Worm (Caenorhabditis elegans) whole organism, mixed stage, embryonic: ENCODE measurements around the gene sru-38.

ENCODE experiments used
- M03D4.4 ChIP-seq: sonication (generic microtip); optimal IDR thresholded peaks from 2 replicates; lab custom pipeline; 2017; ENCODE audit warnings: mild to moderate bottlenecking, missing genetic modification characterization, missing compliant biosample characterization
- bed-3 ChIP-seq: fragments of 200-800 bp; sonication (Bioruptor generic); optimal IDR thresholded peaks from 3 replicates; lab custom pipeline; 2018; ENCODE audit warnings: mild to moderate bottlenecking, missing genetic modification characterization, moderate library complexity, missing compliant biosample characterization
- blmp-1 ChIP-seq: fragments of 150-350 bp; optimal IDR thresholded peaks from 2 replicates; lab custom pipeline; 2014; ENCODE audit warnings: missing biosample characterization, missing genetic modification characterization
- ceh-39 ChIP-seq: fragments of 150-350 bp; optimal IDR thresholded peaks from 2 replicates; lab custom pipeline; 2014; ENCODE audit warnings: missing biosample characterization, missing genetic modification characterization
- ceh-43 ChIP-seq: fragments of 200-800 bp; sonication (Bioruptor generic); optimal IDR thresholded peaks from 2 replicates; lab custom pipeline; 2018; ENCODE audit warnings: mild to moderate bottlenecking, missing genetic modification characterization, moderate library complexity, missing compliant biosample characterization
- ceh-83 ChIP-seq: fragments of 200-800 bp; sonication (Bioruptor generic); optimal IDR thresholded peaks from 2 replicates; lab custom pipeline; 2018; ENCODE audit warnings: mild to moderate bottlenecking, missing genetic modification characterization, missing compliant biosample characterization
- ces-1 ChIP-seq: fragments of 150-350 bp; optimal IDR thresholded peaks from 2 replicates; lab custom pipeline; 2014; ENCODE audit warnings: missing biosample characterization, missing genetic modification reagents, missing genetic modification characterization
- cnd-1 ChIP-seq: fragments of 200-800 bp; sonication (Bioruptor generic); optimal IDR thresholded peaks from 2 replicates; lab custom pipeline; 2018; ENCODE audit warnings: mild to moderate bottlenecking, missing genetic modification characterization, missing compliant biosample characterization
- drap-1 ChIP-seq: fragments of 200-800 bp; sonication (Bioruptor generic); optimal IDR thresholded peaks from 3 replicates; lab custom pipeline; 2018; ENCODE audit warnings: mild to moderate bottlenecking, missing genetic modification characterization, missing compliant biosample characterization
- elt-1 ChIP-seq: sonication (generic microtip); optimal IDR thresholded peaks from 2 replicates; lab custom pipeline; 2017; ENCODE audit warnings: missing genetic modification characterization, mild to moderate bottlenecking, missing compliant biosample characterization, antibody characterized with exemption, moderate library complexity, borderline replicate concordance; ENCODE audit not compliant: insufficient read depth
- elt-3 ChIP-seq: fragments of 150-350 bp; optimal IDR thresholded peaks from 2 replicates; lab custom pipeline; 2014; ENCODE audit warnings: missing biosample characterization, missing genetic modification characterization
- flh-1 ChIP-seq: fragments of 200-800 bp; sonication (Bioruptor generic); optimal IDR thresholded peaks from 2 replicates; lab custom pipeline; 2018; ENCODE audit warnings: mild to moderate bottlenecking, missing genetic modification characterization, moderate library complexity, missing compliant biosample characterization
- ham-2 ChIP-seq: fragments of 200-800 bp; sonication (Bioruptor generic); optimal IDR thresholded peaks from 2 replicates; lab custom pipeline; 2018; ENCODE audit warnings: mild to moderate bottlenecking, missing genetic modification characterization, missing compliant biosample characterization
- hlh-1 ChIP-seq: fragments of 150-350 bp; optimal IDR thresholded peaks from 2 replicates; lab custom pipeline; 2014; ENCODE audit warnings: missing biosample characterization, missing genetic modification reagents, missing genetic modification characterization
- lin-13 ChIP-seq: fragments of 150-350 bp; optimal IDR thresholded peaks from 2 replicates; lab custom pipeline; 2014; ENCODE audit warnings: missing biosample characterization, missing genetic modification characterization
- lin-32 ChIP-seq: fragments of 200-800 bp; sonication (Bioruptor generic); optimal IDR thresholded peaks from 2 replicates; lab custom pipeline; 2018; ENCODE audit warnings: mild to moderate bottlenecking, missing genetic modification characterization, missing compliant biosample characterization
- lsy-2 ChIP-seq: fragments of 150-350 bp; optimal IDR thresholded peaks from 2 replicates; lab custom pipeline; 2014; ENCODE audit warnings: missing biosample characterization, missing genetic modification characterization
- mep-1 ChIP-seq: fragments of 150-350 bp; optimal IDR thresholded peaks from 2 replicates; lab custom pipeline; 2017; ENCODE audit warnings: missing biosample characterization, missing genetic modification reagents, missing genetic modification characterization, inconsistent platforms
- mls-2 ChIP-seq: sonication (generic microtip); optimal IDR thresholded peaks from 2 replicates; lab custom pipeline; 2016; ENCODE audit warnings: mild to moderate bottlenecking, missing genetic modification characterization, moderate library complexity, missing compliant biosample characterization
- nhr-12 ChIP-seq: fragments of 150-350 bp; optimal IDR thresholded peaks from 2 replicates; lab custom pipeline; 2014; ENCODE audit warnings: missing biosample characterization, missing genetic modification characterization
- nhr-2 ChIP-seq: fragments of 150-350 bp; optimal IDR thresholded peaks from 2 replicates; lab custom pipeline; 2014; ENCODE audit warnings: missing biosample characterization, missing genetic modification characterization
- nhr-237 ChIP-seq: fragments of 150-350 bp; optimal IDR thresholded peaks from 2 replicates; lab custom pipeline; 2014; ENCODE audit warnings: missing biosample characterization, missing genetic modification characterization
- nhr-28 ChIP-seq: fragments of 150-350 bp; optimal IDR thresholded peaks from 2 replicates; lab custom pipeline; 2014; ENCODE audit warnings: missing biosample characterization, missing genetic modification characterization
- nhr-76 ChIP-seq: sonication (generic microtip); optimal IDR thresholded peaks from 2 replicates; lab custom pipeline; 2017; ENCODE audit warnings: missing biosample characterization, missing genetic modification characterization
- pha-4 ChIP-seq: fragments of 150-350 bp; optimal IDR thresholded peaks from 2 replicates; lab custom pipeline; 2018; ENCODE audit warnings: missing biosample characterization, missing genetic modification reagents, missing genetic modification characterization
- sem-2 ChIP-seq: fragments of 200-800 bp; sonication (Bioruptor generic); optimal IDR thresholded peaks from 2 replicates; lab custom pipeline; 2018; ENCODE audit warnings: mild to moderate bottlenecking, missing genetic modification characterization, missing compliant biosample characterization
- snpc-4 ChIP-seq: fragments of 150-350 bp; optimal IDR thresholded peaks from 2 replicates; lab custom pipeline; 2014; ENCODE audit warnings: missing biosample characterization, missing genetic modification characterization
- sptf-1 ChIP-seq: sonication (generic microtip); optimal IDR thresholded peaks from 2 replicates; lab custom pipeline; 2017; ENCODE audit warnings: mild to moderate bottlenecking, missing genetic modification characterization, moderate library complexity, missing compliant biosample characterization
- tbx-8 ChIP-seq: fragments of 200-800 bp; sonication (Bioruptor generic); optimal IDR thresholded peaks from 2 replicates; lab custom pipeline; 2018; ENCODE audit warnings: mild to moderate bottlenecking, missing genetic modification characterization, moderate library complexity, missing compliant biosample characterization
- unc-120 ChIP-seq: sonication (generic microtip); optimal IDR thresholded peaks from 2 replicates; lab custom pipeline; 2017; ENCODE audit warnings: missing genetic modification characterization, missing compliant biosample characterization; ENCODE audit not compliant: poor library complexity, severe bottlenecking
- unc-39 ChIP-seq: fragments of 150-350 bp; optimal IDR thresholded peaks from 2 replicates; lab custom pipeline; 2014; ENCODE audit warnings: missing biosample characterization, missing genetic modification characterization
- unc-62 ChIP-seq: fragments of 150-350 bp; optimal IDR thresholded peaks from 2 replicates; lab custom pipeline; 2014; ENCODE audit warnings: missing biosample characterization, missing genetic modification reagents, missing genetic modification characterization
- zip-8 ChIP-seq: fragments of 150-350 bp; optimal IDR thresholded peaks from 2 replicates; lab custom pipeline; 2014; ENCODE audit warnings: missing biosample characterization, missing genetic modification characterization
- ztf-11 ChIP-seq: fragments of 150-350 bp; optimal IDR thresholded peaks from 2 replicates; lab custom pipeline; 2014; ENCODE audit warnings: missing biosample characterization, missing genetic modification characterization

sru-38 gene

ce11 chrV:9860337-9860736 lies 24.5 kb upstream of the sru-38 start:
- TF ChIP-seq ztf-11 (tag; lab: Kevin White, UChicago) (no peak), nhr-237 (tag; lab: Kevin White, UChicago) (no peak), ham-2 (GFP tag; lab: Kevin White, UChicago) (no peak), pha-4 (tag; lab: Kevin White, UChicago) (no peak), elt-1 (no peak), tbx-8 (GFP tag; lab: Kevin White, UChicago) (no peak), nhr-28 (no peak), nhr-76 (tag; lab: Kevin White, UChicago) (no peak), lsy-2 (tag; lab: Kevin White, UChicago) (peak; percentile 67)
- TF ChIP-seq, all 35 proteins: peak for 1

ce11 chrV:9859863-9860262 lies 24.0 kb upstream of the sru-38 start, which contains the start of gene lsy-12:
Gene lsy-12, minus strand, starts transcription at chrV:9859963.
- TF ChIP-seq blmp-1 (tag; lab: Kevin White, UChicago) = no peak
- no peak for TF ChIP-seq lin-13 (tag; lab: Kevin White, UChicago)
- TF ChIP-seq mls-2 (tag; lab: Kevin White, UChicago) = no peak
- no peak for TF ChIP-seq flh-1 (GFP tag; lab: Kevin White, UChicago)
- TF ChIP-seq ceh-83 = no peak
- TF ChIP-seq zip-8 (tag; lab: Kevin White, UChicago) = no peak
- no peak for TF ChIP-seq unc-39 (tag; lab: Kevin White, UChicago)
- no peak for TF ChIP-seq snpc-4 (tag; lab: Kevin White, UChicago)
- TF ChIP-seq nhr-12 (tag; lab: Kevin White, UChicago) = no peak

- no peak for TF ChIP-seq tbx-8 (GFP tag; lab: Kevin White, UChicago)
- no peak for TF ChIP-seq sptf-1
- TF ChIP-seq ham-2 (GFP tag; lab: Kevin White, UChicago) = no peak
- no peak for TF ChIP-seq blmp-1 (tag; lab: Kevin White, UChicago)
- no peak for TF ChIP-seq ces-1 (GFP tag; lab: Kevin White, UChicago)
- TF ChIP-seq pha-4 (tag; lab: Kevin White, UChicago) = no peak
- TF ChIP-seq unc-120 (tag; lab: Kevin White, UChicago) = no peak
- TF ChIP-seq nhr-2 (tag; lab: Kevin White, UChicago) = no peak
- no peak for TF ChIP-seq zip-8 (tag; lab: Kevin White, UChicago)
- TF ChIP-seq mep-1 = no peak
- TF ChIP-seq sem-2 (GFP tag; lab: Kevin White, UChicago) = no peak
- TF ChIP-seq nhr-28 = no peak
Observed at ce11 chrV:9856978-9857377, 21.1 kb upstream of the sru-38 start.

- TF ChIP-seq lin-32 (GFP tag; lab: Kevin White, UChicago) = no peak
- no peak for TF ChIP-seq nhr-28
- TF ChIP-seq bed-3 = no peak
- no peak for TF ChIP-seq nhr-76 (tag; lab: Kevin White, UChicago)
- TF ChIP-seq lsy-2 (tag; lab: Kevin White, UChicago) = peak; percentile 19
- TF ChIP-seq flh-1 (GFP tag; lab: Kevin White, UChicago) = no peak
- no peak for TF ChIP-seq ceh-43 (GFP tag; lab: Kevin White, UChicago)
- no peak for TF ChIP-seq ceh-83
- TF ChIP-seq snpc-4 (tag; lab: Kevin White, UChicago) = no peak
- no peak for TF ChIP-seq unc-62 (GFP tag; lab: Kevin White, UChicago)
- TF ChIP-seq ham-2 (GFP tag; lab: Kevin White, UChicago) = no peak
- TF ChIP-seq lin-13 (tag; lab: Kevin White, UChicago) = no peak
- no peak for TF ChIP-seq blmp-1 (tag; lab: Kevin White, UChicago)
- TF ChIP-seq M03D4.4 (tag; lab: Kevin White, UChicago) = peak; percentile 19
- TF ChIP-seq mls-2 (tag; lab: Kevin White, UChicago) = peak; percentile 12
- TF ChIP-seq mep-1 = peak; percentile 2
- TF ChIP-seq ceh-39 (tag; lab: Kevin White, UChicago) = peak; percentile 49
- peak; percentile 26 for TF ChIP-seq ces-1 (GFP tag; lab: Kevin White, UChicago)
- TF ChIP-seq sem-2 (GFP tag; lab: Kevin White, UChicago) = no peak
- no peak for TF ChIP-seq hlh-1
- TF ChIP-seq sptf-1 = no peak
- TF ChIP-seq pha-4 (tag; lab: Kevin White, UChicago) = no peak
- no peak for TF ChIP-seq nhr-12 (tag; lab: Kevin White, UChicago)
- no peak for TF ChIP-seq unc-39 (tag; lab: Kevin White, UChicago)
- TF ChIP-seq tbx-8 (GFP tag; lab: Kevin White, UChicago) = no peak
- no peak for TF ChIP-seq ztf-11 (tag; lab: Kevin White, UChicago)
- no peak for TF ChIP-seq elt-3 (tag; lab: Kevin White, UChicago)
- no peak for TF ChIP-seq drap-1 (GFP tag; lab: Kevin White, UChicago)
- TF ChIP-seq nhr-237 (tag; lab: Kevin White, UChicago) = no peak
- TF ChIP-seq elt-1 = no peak
- TF ChIP-seq cnd-1 (tag; lab: Kevin White, UChicago) = no peak
Observed at ce11 chrV:9855920-9856852, 20.3 kb upstream of the sru-38 start.
